Fruit fly (Drosophila melanogaster) whole organism, adult: ENCODE measurements around the gene CG32708.

Experiments
- CG11617 ChIP-seq: fragments of 200-800 bp; sonication (Bioruptor generic); optimal IDR thresholded peaks from 2 replicates; lab custom pipeline; 2017; ENCODE audit warnings: mild to moderate bottlenecking, missing biosample characterization, missing genetic modification reagents, missing genetic modification characterization
- CG12768 ChIP-seq: fragments of 200-800 bp; sonication (Bioruptor generic); optimal IDR thresholded peaks from 2 replicates; lab custom pipeline; 2017; ENCODE audit warnings: missing biosample characterization, missing genetic modification characterization, mild to moderate bottlenecking, moderate library complexity, missing genetic modification reagents
- CG14711 ChIP-seq: fragments of 200-800 bp; sonication (Bioruptor generic); optimal IDR thresholded peaks from 2 replicates; lab custom pipeline; 2018; ENCODE audit warnings: missing biosample characterization, mild to moderate bottlenecking, missing genetic modification characterization, moderate library complexity
- CG1620 ChIP-seq: fragments of 200-800 bp; sonication (Bioruptor generic); optimal IDR thresholded peaks from 2 replicates; lab custom pipeline; 2016; ENCODE audit warnings: missing biosample characterization, missing genetic modification characterization
- CG33017 ChIP-seq: fragments of 200-800 bp; sonication (Bioruptor generic); optimal IDR thresholded peaks from 2 replicates; lab custom pipeline; 2018; ENCODE audit warnings: missing biosample characterization, mild to moderate bottlenecking, missing genetic modification characterization, moderate library complexity
- CG5204 ChIP-seq: fragments of 200-800 bp; sonication (Bioruptor generic); optimal IDR thresholded peaks from 2 replicates; lab custom pipeline; 2016; ENCODE audit warnings: missing biosample characterization, missing genetic modification characterization
- CG7045 ChIP-seq: fragments of 200-800 bp; sonication (Bioruptor generic); optimal IDR thresholded peaks from 2 replicates; lab custom pipeline; 2017; ENCODE audit warnings: missing biosample characterization, mild to moderate bottlenecking, missing genetic modification characterization
- CG7101 ChIP-seq: fragments of 200-800 bp; sonication (Bioruptor generic); optimal IDR thresholded peaks from 2 replicates; lab custom pipeline; 2018; ENCODE audit warnings: missing biosample characterization, mild to moderate bottlenecking, missing genetic modification characterization, moderate library complexity
- Clk ChIP-seq: fragments of 200-800 bp; sonication (Bioruptor generic); optimal IDR thresholded peaks from 2 replicates; lab custom pipeline; 2017; ENCODE audit warnings: missing biosample characterization, missing genetic modification characterization
- Crg-1 ChIP-seq: fragments of 200-800 bp; sonication (Bioruptor generic); optimal IDR thresholded peaks from 2 replicates; lab custom pipeline; 2016; ENCODE audit warnings: missing biosample characterization, missing genetic modification characterization
- Hr96 ChIP-seq: fragments of 200-800 bp; sonication (Bioruptor generic); optimal IDR thresholded peaks from 2 replicates; lab custom pipeline; 2016; ENCODE audit warnings: missing biosample characterization, missing genetic modification characterization
- Mnt ChIP-seq: fragments of 200-800 bp; sonication (Bioruptor generic); optimal IDR thresholded peaks from 2 replicates; lab custom pipeline; 2016; ENCODE audit warnings: missing biosample characterization, mild to moderate bottlenecking, missing genetic modification characterization
- bab1 ChIP-seq: fragments of 200-800 bp; sonication (Bioruptor generic); optimal IDR thresholded peaks from 3 replicates; lab custom pipeline; 2019; ENCODE audit warnings: missing biosample characterization, mild to moderate bottlenecking, missing genetic modification characterization, moderate library complexity
- cic ChIP-seq: fragments of 200-800 bp; sonication (Bioruptor generic); optimal IDR thresholded peaks from 2 replicates; lab custom pipeline; 2017; ENCODE audit warnings: missing biosample characterization, mild to moderate bottlenecking, missing genetic modification characterization, moderate library complexity
- kay ChIP-seq: fragments of 200-800 bp; sonication (Bioruptor generic); peaks from one replicate; lab custom pipeline; 2016; ENCODE audit warnings: missing biosample characterization, missing genetic modification characterization, borderline replicate concordance
- ovo ChIP-seq: fragments of 200-800 bp; sonication (Bioruptor generic); optimal IDR thresholded peaks from 2 replicates; lab custom pipeline; 2016; ENCODE audit warnings: missing biosample characterization, missing genetic modification characterization
- pad ChIP-seq: fragments of 200-800 bp; sonication (Bioruptor generic); optimal IDR thresholded peaks from 3 replicates; lab custom pipeline; 2017; ENCODE audit warnings: missing biosample characterization, missing genetic modification characterization, mild to moderate bottlenecking, moderate library complexity, missing genetic modification reagents
- tj ChIP-seq: fragments of 200-800 bp; sonication (Bioruptor generic); optimal IDR thresholded peaks from 3 replicates; lab custom pipeline; 2017; ENCODE audit warnings: missing biosample characterization, mild to moderate bottlenecking, missing genetic modification characterization, moderate library complexity
- toe ChIP-seq: fragments of 200-800 bp; sonication (Bioruptor generic); optimal IDR thresholded peaks from 2 replicates; lab custom pipeline; 2016; ENCODE audit warnings: missing biosample characterization, missing genetic modification characterization

The CG32708 gene

dm6 chrX:9085726-9086125, at the start of gene CG32708:
Gene CG32708, plus strand, starts transcription at chrX:9085932.
- TF ChIP-seq CG5204 (GFP tag; lab: Kevin White, UChicago), result no peak
- TF ChIP-seq bab1 (GFP tag; lab: Kevin White, UChicago), result peak; percentile 66
- no peak for TF ChIP-seq Hr96 (GFP tag; lab: Kevin White, UChicago)
- peak; percentile 43 for TF ChIP-seq Mnt (GFP tag; lab: Kevin White, UChicago)

DNA sequence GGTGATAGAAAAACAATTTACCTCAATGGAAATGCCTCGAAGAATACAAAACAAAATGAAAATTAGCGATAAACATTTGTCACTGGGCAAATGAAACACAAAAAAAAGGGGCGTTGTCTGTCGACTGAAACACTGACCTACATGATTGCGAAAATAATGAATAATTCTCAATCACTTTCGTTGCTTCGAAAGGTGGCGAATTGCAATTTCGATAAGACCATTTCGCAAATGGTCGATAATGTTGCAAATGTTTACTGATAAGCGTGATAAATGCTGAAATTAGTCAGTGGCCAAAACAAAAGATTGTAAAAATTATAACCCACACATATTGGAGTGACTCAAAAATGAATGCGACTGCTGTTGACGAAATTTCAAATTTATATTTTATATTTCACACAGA, 49.6 kb upstream of the CG32708 start:
- TF ChIP-seq Hr96 (GFP tag; lab: Kevin White, UChicago), result no peak
- TF ChIP-seq CG11617, result no peak
- TF ChIP-seq Mnt (GFP tag; lab: Kevin White, UChicago), result no peak
- no peak for TF ChIP-seq pad (GFP tag; lab: Kevin White, UChicago)
- TF ChIP-seq tj (GFP tag; lab: Kevin White, UChicago), result no peak
- TF ChIP-seq toe (GFP tag; lab: Kevin White, UChicago), result no peak
- TF ChIP-seq ovo (GFP tag; lab: Kevin White, UChicago), result no peak
- TF ChIP-seq Crg-1 (GFP tag; lab: Kevin White, UChicago), result no peak
- no peak for TF ChIP-seq kay (GFP tag; lab: Kevin White, UChicago)
- no peak for TF ChIP-seq bab1 (GFP tag; lab: Kevin White, UChicago)

DNA sequence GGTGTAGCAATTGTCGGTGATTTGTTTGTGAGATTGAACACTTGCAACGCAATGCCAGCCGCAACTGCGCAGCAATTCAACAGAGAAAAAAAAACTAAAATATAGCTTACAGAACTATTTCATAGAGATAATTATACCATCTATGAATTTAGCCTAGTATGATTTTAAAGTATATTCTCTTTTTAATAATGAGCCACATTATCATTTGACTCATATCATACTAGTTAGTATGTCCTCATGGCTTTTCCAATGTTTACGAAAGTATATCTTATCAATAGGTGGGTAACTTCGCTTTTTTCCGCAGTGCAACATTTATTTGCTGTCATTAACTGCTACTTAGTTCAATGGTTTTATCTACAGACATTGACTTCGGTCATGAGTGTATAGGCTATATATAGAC, 47.0 kb upstream of the CG32708 start:
- TF ChIP-seq CG7045 (GFP tag; lab: Kevin White, UChicago), result no peak
- TF ChIP-seq CG1620 (GFP tag; lab: Kevin White, UChicago), result no peak

dm6 chrX:9040855-9041254, 44.9 kb upstream of the CG32708 start:
- no peak for TF ChIP-seq cic (GFP tag; lab: Kevin White, UChicago)
- no peak for TF ChIP-seq CG12768 (GFP tag; lab: Kevin White, UChicago)
- peak; percentile 23 for TF ChIP-seq bab1 (GFP tag; lab: Kevin White, UChicago)

DNA sequence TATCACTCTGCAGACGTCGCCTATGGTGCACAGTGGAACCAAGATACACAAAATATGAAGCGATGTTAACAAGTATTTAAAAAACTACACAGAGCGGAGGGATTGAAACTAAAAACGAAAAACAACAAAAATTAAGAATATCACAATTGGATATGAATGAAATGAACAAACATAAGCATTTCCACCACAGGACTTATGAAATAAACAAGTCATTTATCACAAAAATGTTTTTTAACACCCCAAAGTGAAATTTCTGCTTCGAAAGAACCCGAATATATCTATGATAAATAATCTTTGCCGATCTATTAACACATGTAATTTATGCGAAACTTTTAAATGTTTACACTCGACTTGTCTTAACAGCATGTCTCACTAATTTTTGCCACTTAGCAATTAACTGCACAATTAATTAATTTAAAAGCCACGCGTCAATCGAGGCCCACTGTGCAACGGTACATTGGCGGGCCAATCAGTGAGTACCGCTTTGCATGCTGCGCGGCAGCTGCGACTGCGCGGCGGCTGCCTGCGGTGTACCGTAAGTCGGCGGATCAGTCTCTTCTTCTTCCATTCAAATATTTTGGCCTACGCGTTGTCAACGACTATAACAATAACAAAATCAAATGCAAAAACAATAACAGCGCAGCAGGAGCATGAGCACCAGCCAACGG, 43.8 kb upstream of the CG32708 start:
- peak; percentile 69 for TF ChIP-seq ovo (GFP tag; lab: Kevin White, UChicago)
- TF ChIP-seq toe (GFP tag; lab: Kevin White, UChicago), result no peak
- TF ChIP-seq CG5204 (GFP tag; lab: Kevin White, UChicago), result peak; percentile 15
- no peak for TF ChIP-seq Mnt (GFP tag; lab: Kevin White, UChicago)
- TF ChIP-seq CG11617, result no peak
- TF ChIP-seq CG1620 (GFP tag; lab: Kevin White, UChicago), result no peak
- TF ChIP-seq bab1 (GFP tag; lab: Kevin White, UChicago), result no peak
- TF ChIP-seq tj (GFP tag; lab: Kevin White, UChicago), result no peak
- no peak for TF ChIP-seq Clk (GFP tag; lab: Kevin White, UChicago)
- TF ChIP-seq cic (GFP tag; lab: Kevin White, UChicago), result no peak
- TF ChIP-seq CG33017, result no peak
- TF ChIP-seq Hr96 (GFP tag; lab: Kevin White, UChicago), result no peak
- peak; percentile 80 for TF ChIP-seq pad (GFP tag; lab: Kevin White, UChicago)
- TF ChIP-seq CG7045 (GFP tag; lab: Kevin White, UChicago), result no peak

- TF ChIP-seq CG5204 (GFP tag; lab: Kevin White, UChicago) (no peak), bab1 (GFP tag; lab: Kevin White, UChicago) (peak; percentile 32), tj (GFP tag; lab: Kevin White, UChicago) (no peak), CG1620 (GFP tag; lab: Kevin White, UChicago) (no peak), toe (GFP tag; lab: Kevin White, UChicago) (no peak), CG7101 (tag; lab: Kevin White, UChicago) (peak; percentile 4), Mnt (GFP tag; lab: Kevin White, UChicago) (peak; percentile 35), CG14711 (tag; lab: Kevin White, UChicago) (no peak), Clk (GFP tag; lab: Kevin White, UChicago) (no peak), CG33017 (no peak), Hr96 (GFP tag; lab: Kevin White, UChicago) (peak; percentile 48), pad (GFP tag; lab: Kevin White, UChicago) (peak; percentile 56), kay (GFP tag; lab: Kevin White, UChicago) (no peak), CG7045 (GFP tag; lab: Kevin White, UChicago) (no peak), CG12768 (GFP tag; lab: Kevin White, UChicago) (peak; percentile 25)
These were observed 43.2 kb upstream of the CG32708 start for dm6 chrX:9042457-9043045.
